Fruit fly (Drosophila melanogaster) whole organism, embryonic: ENCODE measurements around the gene Lerp.

ENCODE experiments used
- Bgb ChIP-seq: fragments of 200-800 bp; sonication (Bioruptor generic); IDR thresholded peaks from 2 replicates; pipeline ENCODE4 v1.3.6; 2022; ENCODE audit warnings: missing biosample characterization, missing genetic modification characterization; ENCODE audit not compliant: partially characterized antibody
- CG12155 ChIP-seq: fragments of 200-800 bp; sonication (Bioruptor generic); optimal IDR thresholded peaks from 3 replicates; lab custom pipeline; 2016; ENCODE audit warnings: missing biosample characterization, missing genetic modification characterization
- CG12299 ChIP-seq: fragments of 200-800 bp; sonication (Bioruptor generic); optimal IDR thresholded peaks from 2 replicates; lab custom pipeline; 2018; ENCODE audit warnings: missing biosample characterization, mild to moderate bottlenecking, missing genetic modification characterization
- CG12769 ChIP-seq: fragments of 200-800 bp; sonication (Bioruptor generic); optimal IDR thresholded peaks from 2 replicates; lab custom pipeline; 2019; ENCODE audit warnings: missing biosample characterization, mild to moderate bottlenecking, missing genetic modification characterization, moderate library complexity
- CG13287 ChIP-seq: fragments of 200-800 bp; sonication (Bioruptor generic); IDR thresholded peaks from 2 replicates; pipeline ENCODE4 v1.3.6; 2022; ENCODE audit warnings: missing biosample characterization, missing genetic modification characterization; ENCODE audit not compliant: partially characterized antibody
- CG14710 ChIP-seq: fragments of 200-800 bp; sonication (Bioruptor generic); optimal IDR thresholded peaks from 3 replicates; lab custom pipeline; 2019; ENCODE audit warnings: missing biosample characterization, mild to moderate bottlenecking, missing genetic modification characterization, moderate library complexity
- CG15514 ChIP-seq: fragments of 200-800 bp; sonication (Bioruptor generic); optimal IDR thresholded peaks from 3 replicates; lab custom pipeline; 2017; ENCODE audit warnings: missing biosample characterization, missing genetic modification characterization, mild to moderate bottlenecking, moderate library complexity, missing genetic modification reagents
- CG15601 ChIP-seq: fragments of 200-800 bp; sonication (Bioruptor generic); optimal IDR thresholded peaks from 3 replicates; lab custom pipeline; 2019; ENCODE audit warnings: missing biosample characterization, mild to moderate bottlenecking, missing genetic modification characterization, moderate library complexity
- CG17186 ChIP-seq: fragments of 200-800 bp; sonication (Bioruptor generic); optimal IDR thresholded peaks from 3 replicates; lab custom pipeline; 2017; ENCODE audit warnings: missing biosample characterization, missing genetic modification reagents, missing genetic modification characterization
- CG2116 ChIP-seq: fragments of 200-800 bp; sonication (Bioruptor generic); optimal IDR thresholded peaks from 3 replicates; lab custom pipeline; 2018; ENCODE audit warnings: missing biosample characterization, mild to moderate bottlenecking, missing genetic modification characterization
- CG30431 ChIP-seq: fragments of 200-800 bp; sonication (Bioruptor generic); optimal IDR thresholded peaks from 2 replicates; lab custom pipeline; 2017; ENCODE audit warnings: missing biosample characterization, missing genetic modification characterization
- CG31224 ChIP-seq: fragments of 200-800 bp; sonication (Bioruptor generic); IDR thresholded peaks from 2 replicates; pipeline ENCODE4 v1.3.6; 2022; ENCODE audit warnings: missing biosample characterization, missing genetic modification characterization
- CG31365 ChIP-seq: fragments of 200-800 bp; sonication (Bioruptor generic); optimal IDR thresholded peaks from 2 replicates; lab custom pipeline; 2018; ENCODE audit warnings: missing biosample characterization, mild to moderate bottlenecking, missing genetic modification characterization
- CG34422 ChIP-seq: fragments of 200-800 bp; sonication (Bioruptor generic); IDR thresholded peaks from 3 replicates; pipeline ENCODE4 v1.3.6; 2022; ENCODE audit warnings: missing biosample characterization, missing genetic modification characterization
- CG3995 ChIP-seq: fragments of 200-800 bp; sonication (Bioruptor generic); optimal IDR thresholded peaks from 3 replicates; lab custom pipeline; 2016; ENCODE audit warnings: missing biosample characterization, missing genetic modification characterization
- CG5245 ChIP-seq: fragments of 200-800 bp; sonication (Bioruptor generic); optimal IDR thresholded peaks from 3 replicates; lab custom pipeline; 2016; ENCODE audit warnings: missing biosample characterization, missing genetic modification characterization
- CG6254 ChIP-seq: fragments of 200-800 bp; sonication (Bioruptor generic); optimal IDR thresholded peaks from 3 replicates; lab custom pipeline; 2017; ENCODE audit warnings: mild to moderate bottlenecking, missing biosample characterization, missing genetic modification reagents, missing genetic modification characterization
- CG6791 ChIP-seq: fragments of 200-800 bp; sonication (Bioruptor generic); IDR thresholded peaks from 3 replicates; pipeline ENCODE4 v1.3.6; 2022; ENCODE audit warnings: missing biosample characterization, missing genetic modification characterization; ENCODE audit not compliant: partially characterized antibody
- CG7556 ChIP-seq: fragments of 200-800 bp; sonication (Bioruptor generic); optimal IDR thresholded peaks from 2 replicates; lab custom pipeline; 2017; ENCODE audit warnings: missing biosample characterization, mild to moderate bottlenecking, missing genetic modification characterization
- CG8924 ChIP-seq: fragments of 200-800 bp; optimal IDR thresholded peaks from 3 replicates; lab custom pipeline; 2019; ENCODE audit warnings: missing biosample characterization, mild to moderate bottlenecking, missing genetic modification characterization, moderate library complexity
- Dp ChIP-seq: fragments of 200-800 bp; sonication (Bioruptor generic); optimal IDR thresholded peaks from 2 replicates; lab custom pipeline; 2018; ENCODE audit warnings: missing biosample characterization, mild to moderate bottlenecking, missing genetic modification characterization, moderate library complexity
- Dref ChIP-seq: fragments of 200-800 bp; sonication (Bioruptor generic); IDR thresholded peaks from 2 replicates; pipeline ENCODE4 v1.3.6; 2022; ENCODE audit warnings: missing biosample characterization, missing genetic modification characterization
- E2f1 ChIP-seq: fragments of 200-800 bp; sonication (Bioruptor generic); IDR thresholded peaks from 2 replicates; pipeline ENCODE4 v1.3.6; 2022; ENCODE audit warnings: missing biosample characterization, missing genetic modification characterization
- Elba2 ChIP-seq: fragments of 200-800 bp; sonication (Bioruptor generic); optimal IDR thresholded peaks from 3 replicates; lab custom pipeline; 2016; ENCODE audit warnings: missing biosample characterization, missing genetic modification characterization
- MBD-R2 ChIP-seq: fragments of 200-800 bp; sonication (Bioruptor generic); IDR thresholded peaks from 2 replicates; pipeline ENCODE4 v1.3.6; 2022; ENCODE audit warnings: missing biosample characterization, missing genetic modification characterization
- MESR4 ChIP-seq: fragments of 200-800 bp; sonication (Bioruptor generic); optimal IDR thresholded peaks from 2 replicates; lab custom pipeline; 2018; ENCODE audit warnings: missing biosample characterization, mild to moderate bottlenecking, missing genetic modification characterization, moderate library complexity
- Ravus ChIP-seq: fragments of 200-800 bp; sonication (Bioruptor generic); IDR thresholded peaks from 2 replicates; pipeline ENCODE4 v1.3.6; 2022; ENCODE audit warnings: missing biosample characterization, missing genetic modification characterization
- Scr ChIP-seq: fragments of 200-800 bp; sonication (Bioruptor generic); IDR thresholded peaks from 2 replicates; pipeline ENCODE4 v1.3.6; 2022; ENCODE audit warnings: missing biosample characterization, missing genetic modification characterization; ENCODE audit not compliant: partially characterized antibody
- Vsx1 ChIP-seq: fragments of 200-800 bp; sonication (Bioruptor generic); optimal IDR thresholded peaks from 2 replicates; lab custom pipeline; 2017; ENCODE audit warnings: missing biosample characterization, mild to moderate bottlenecking, missing genetic modification characterization, missing genetic modification reagents
- al ChIP-seq: fragments of 200-800 bp; sonication (Bioruptor generic); IDR thresholded peaks from 2 replicates; pipeline ENCODE4 v1.3.6; 2022; ENCODE audit warnings: missing biosample characterization, missing genetic modification characterization
- amos ChIP-seq: fragments of 200-800 bp; sonication (Bioruptor generic); IDR thresholded peaks from 2 replicates; pipeline ENCODE4 v1.3.6; 2022; ENCODE audit warnings: missing biosample characterization, missing genetic modification characterization; ENCODE audit not compliant: partially characterized antibody
- bcd ChIP-seq: fragments of 200-800 bp; sonication (Bioruptor generic); optimal IDR thresholded peaks from 2 replicates; lab custom pipeline; 2017; ENCODE audit warnings: missing biosample characterization, mild to moderate bottlenecking, missing genetic modification characterization
- bsh ChIP-seq, 2 experiments: fragments of 200-800 bp; sonication (Bioruptor generic); optimal IDR thresholded peaks; 2 replicates each; lab custom pipeline; 2017 to 2018; ENCODE audit warnings: mild to moderate bottlenecking in 2 of 2, missing biosample characterization in 2 of 2, missing genetic modification characterization in 2 of 2, moderate library complexity in 1 of 2
- caup ChIP-seq: fragments of 200-800 bp; sonication (Bioruptor generic); optimal IDR thresholded peaks from 3 replicates; lab custom pipeline; 2017; ENCODE audit warnings: missing biosample characterization, mild to moderate bottlenecking, missing genetic modification characterization, moderate library complexity; ENCODE audit not compliant: severe bottlenecking
- cg ChIP-seq: fragments of 200-800 bp; sonication (Bioruptor generic); optimal IDR thresholded peaks from 3 replicates; lab custom pipeline; 2019; ENCODE audit warnings: missing biosample characterization, mild to moderate bottlenecking, missing genetic modification characterization, moderate library complexity
- crol ChIP-seq: fragments of 200-800 bp; sonication (Bioruptor generic); IDR thresholded peaks from 2 replicates; pipeline ENCODE4 v1.3.6; 2022; ENCODE audit warnings: missing biosample characterization, missing genetic modification characterization
- ewg ChIP-seq: fragments of 200-800 bp; sonication (Bioruptor generic); optimal IDR thresholded peaks from 3 replicates; lab custom pipeline; 2017; ENCODE audit warnings: mild to moderate bottlenecking, missing biosample characterization, missing genetic modification reagents, missing genetic modification characterization
- exex ChIP-seq: fragments of 200-800 bp; sonication (Bioruptor generic); optimal IDR thresholded peaks from 4 replicates; lab custom pipeline; 2018; ENCODE audit warnings: missing biosample characterization, mild to moderate bottlenecking, missing genetic modification characterization, moderate library complexity
- gfzf ChIP-seq: fragments of 200-800 bp; sonication (Bioruptor generic); optimal IDR thresholded peaks from 2 replicates; lab custom pipeline; 2016; ENCODE audit warnings: missing biosample characterization, mild to moderate bottlenecking, missing genetic modification characterization, moderate library complexity
- phol ChIP-seq: fragments of 200-800 bp; sonication (Bioruptor generic); optimal IDR thresholded peaks from 3 replicates; lab custom pipeline; 2018; ENCODE audit warnings: missing biosample characterization, mild to moderate bottlenecking, missing genetic modification characterization, moderate library complexity
- pzg ChIP-seq: fragments of 200-800 bp; sonication (Bioruptor generic); optimal IDR thresholded peaks from 3 replicates; lab custom pipeline; 2018; ENCODE audit warnings: missing biosample characterization, mild to moderate bottlenecking, missing genetic modification characterization, moderate library complexity
- repo ChIP-seq: fragments of 200-800 bp; sonication (Bioruptor generic); optimal IDR thresholded peaks from 2 replicates; lab custom pipeline; 2016; ENCODE audit warnings: missing biosample characterization, missing genetic modification characterization
- rib ChIP-seq: fragments of 200-800 bp; sonication (Bioruptor generic); IDR thresholded peaks from 2 replicates; pipeline ENCODE4 v1.3.6; 2022; ENCODE audit warnings: missing biosample characterization, missing genetic modification characterization
- schlank ChIP-seq: fragments of 200-800 bp; sonication (Bioruptor generic); optimal IDR thresholded peaks from 2 replicates; lab custom pipeline; 2018; ENCODE audit warnings: missing biosample characterization, mild to moderate bottlenecking, missing genetic modification characterization
- sens ChIP-seq: fragments of 200-800 bp; sonication (Bioruptor generic); peaks from one replicate; lab custom pipeline; 2016; ENCODE audit warnings: missing biosample characterization, missing genetic modification characterization
- shn ChIP-seq: fragments of 200-800 bp; sonication (Bioruptor generic); optimal IDR thresholded peaks from 3 replicates; lab custom pipeline; 2016; ENCODE audit warnings: missing biosample characterization, missing genetic modification characterization
- sug ChIP-seq: fragments of 200-800 bp; optimal IDR thresholded peaks from 2 replicates; lab custom pipeline; 2019; ENCODE audit warnings: missing biosample characterization, mild to moderate bottlenecking, missing genetic modification characterization, moderate library complexity
- vnd ChIP-seq: fragments of 200-800 bp; sonication (Bioruptor generic); IDR thresholded peaks from 3 replicates; pipeline ENCODE4 v1.3.6; 2022; ENCODE audit warnings: missing biosample characterization, missing genetic modification characterization; ENCODE audit not compliant: partially characterized antibody
- zen2 ChIP-seq: fragments of 200-800 bp; sonication (Bioruptor generic); IDR thresholded peaks from 3 replicates; pipeline ENCODE4 v1.3.6; 2022; ENCODE audit warnings: missing biosample characterization, missing genetic modification characterization; ENCODE audit not compliant: partially characterized antibody

Lerp gene

DNA sequence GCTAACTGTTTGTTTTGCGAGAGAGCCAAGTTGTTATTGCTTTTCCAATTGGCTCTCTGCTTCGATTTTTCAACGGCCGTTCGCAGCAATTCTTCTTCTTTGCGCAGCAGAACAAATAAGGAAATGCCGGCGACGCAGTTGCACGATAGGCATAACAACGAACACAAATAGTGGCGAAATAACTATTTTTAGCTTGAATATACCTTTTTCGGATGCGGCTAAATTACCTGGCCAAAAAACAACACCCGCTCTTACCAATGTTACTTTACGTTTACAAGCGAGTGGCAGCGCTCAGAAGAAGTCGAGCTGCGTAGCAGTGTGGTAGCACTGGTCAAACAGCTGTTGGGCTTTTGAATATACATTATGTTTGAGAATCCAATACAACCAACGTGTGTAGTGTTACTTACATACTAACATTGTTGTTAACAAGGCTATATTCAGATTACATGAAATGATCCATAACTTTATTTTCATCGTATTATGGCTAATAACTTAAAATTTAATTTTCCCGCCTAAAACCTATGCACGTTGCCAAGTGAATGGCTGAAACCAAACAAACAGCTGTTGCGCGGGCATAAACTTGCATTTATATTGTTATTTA, at the start of gene Lerp, which contains the start of gene IntS12 (continued):
- TF ChIP-seq CG34422 (GFP tag; lab: Robert Waterston, UW) (peak; percentile 25; the same call in 1 of the 3 replicates), pzg (GFP tag; lab: Kevin White, UChicago) (peak; percentile 63), Elba2 (peak; percentile 90), phol (tag; lab: Kevin White, UChicago) (peak; percentile 26), caup (GFP tag; lab: Kevin White, UChicago) (no peak), gfzf (GFP tag; lab: Kevin White, UChicago) (peak; percentile 34), cg (GFP tag; lab: Kevin White, UChicago) (no peak), Vsx1 (GFP tag; lab: Kevin White, UChicago) (peak; percentile 15), CG13287 (GFP tag; lab: Robert Waterston, UW) (peak; percentile 37; the same call in 1 of the 2 replicates), exex (tag; lab: Kevin White, UChicago) (no peak), CG30431 (no peak), CG17186 (GFP tag; lab: Kevin White, UChicago) (peak; percentile 5), CG8924 (tag; lab: Kevin White, UChicago) (peak; percentile 9), MBD-R2 (GFP tag; lab: Robert Waterston, UW) (peak; percentile 90), Bgb (peak; percentile 24; the same call in 1 of the 2 replicates), bsh (GFP tag; optimal IDR thresholded peaks at IDR 0.05; lab: Kevin White, UChicago) (no peak), CG31224 (GFP tag; lab: Robert Waterston, UW) (no peak), amos (GFP tag; lab: Robert Waterston, UW) (peak; percentile 17; the same call in 1 of the 2 replicates), sug (tag; lab: Kevin White, UChicago) (peak; percentile 12), Dref (no peak), E2f1 (peak; percentile 27; the same call in 1 of the 2 replicates), CG12299 (tag; lab: Kevin White, UChicago) (no peak), Ravus (no peak), CG14710 (tag; lab: Kevin White, UChicago) (peak; percentile 99), CG2116 (GFP tag; lab: Kevin White, UChicago) (peak; percentile 44), sens (GFP tag; lab: Kevin White, UChicago) (peak; percentile 64), Scr (GFP tag; lab: Robert Waterston, UW) (peak; percentile 19; the same call in 1 of the 2 replicates)

DNA sequence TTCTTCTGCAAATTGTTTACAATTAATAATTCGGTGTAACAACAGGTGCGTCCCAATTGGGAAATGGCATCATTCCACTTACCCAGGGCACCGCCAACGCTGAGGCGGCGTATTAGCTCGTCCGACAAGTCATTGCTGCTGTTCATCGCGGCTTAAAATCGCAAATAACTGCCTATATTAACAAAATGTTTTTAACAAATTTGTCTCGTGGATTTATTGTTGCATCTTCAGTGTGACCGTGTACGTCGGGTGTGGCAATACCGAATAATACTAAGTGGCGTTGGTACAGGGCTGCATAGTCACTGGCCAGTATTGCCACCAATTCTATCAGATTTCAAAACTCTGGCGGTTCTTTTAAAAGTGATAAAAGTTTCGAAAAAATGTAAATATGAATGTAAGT, 49.7 kb upstream of the Lerp start, which contains the start of gene Ets97D:
Ets97D (minus strand) TSS at position 272 of the 400 bp plus-strand sequence.
- TF ChIP-seq schlank (tag; lab: Kevin White, UChicago) (no peak), CG12155 (GFP tag; lab: Kevin White, UChicago) (no peak), shn (no peak), al (GFP tag; lab: Robert Waterston, UW) (no peak), MESR4 (GFP tag; lab: Kevin White, UChicago) (peak; percentile 61), Elba2 (peak; percentile 94), CG6791 (no peak), CG6254 (no peak), ewg (GFP tag; lab: Kevin White, UChicago) (no peak), bcd (no peak), CG7556 (GFP tag; lab: Kevin White, UChicago) (no peak), CG15514 (GFP tag; lab: Kevin White, UChicago) (peak; percentile 49), Dp (GFP tag; lab: Kevin White, UChicago) (peak; percentile 100), repo (no peak), CG3995 (GFP tag; lab: Kevin White, UChicago) (no peak), rib (GFP tag; lab: Robert Waterston, UW) (no peak), CG5245 (GFP tag; lab: Kevin White, UChicago) (no peak), crol (no peak), CG31365 (no peak), CG12769 (tag; lab: Kevin White, UChicago) (peak; percentile 8), vnd (GFP tag; lab: Robert Waterston, UW) (no peak), CG15601 (tag; lab: Kevin White, UChicago) (peak; percentile 62), zen2 (GFP tag; lab: Robert Waterston, UW) (no peak)
